Worm (Caenorhabditis elegans): ENCODE results near the gene C35C5.10.

- TF ChIP-seq ekl-4 (GFP tag; IDR thresholded peaks at IDR 0.05) (no peak), ztf-22 (GFP tag; optimal IDR thresholded peaks at IDR 0.05) (no peak), Y67H2A.10 (GFP tag; conservative IDR thresholded peaks at IDR 0.05) (no peak)
Measured at ce11 chrX:11541690-11542089, 14.4 kb upstream of the C35C5.10 start.

Data from whole organism, young adult.